Worm (Caenorhabditis elegans): ENCODE results near the gene T10D4.11.

- TF ChIP-seq ref-1 (GFP tag; conservative IDR thresholded peaks at IDR 0.05): no peak
- TF ChIP-seq klf-2 (GFP tag; conservative IDR thresholded peaks at IDR 0.05): no peak
- TF ChIP-seq flt-1 (GFP tag; IDR thresholded peaks at IDR 0.05): no peak
- no peak for TF ChIP-seq ztf-23 (GFP tag; IDR thresholded peaks at IDR 0.05)
- no peak for TF ChIP-seq T22C8.4 (GFP tag; IDR thresholded peaks at IDR 0.05)
- TF ChIP-seq med-1 (GFP tag; optimal IDR thresholded peaks at IDR 0.05; ENCODE audit: insufficient read depth): no peak
These were observed 39.9 kb downstream of the T10D4.11 start for ce11 chrII:3109533-3109932.

Measured in whole organism, midembryonic.